Worm (Caenorhabditis elegans) whole organism, late embryonic: ENCODE data around the gene srz-12.

Experiments used
- F13H6.1 ChIP-seq: sonication (generic microtip); optimal IDR thresholded peaks from 2 replicates; lab custom pipeline; 2016; ENCODE audit warnings: missing genetic modification characterization, missing compliant biosample characterization
- nfya-1 ChIP-seq: sonication (generic microtip); optimal IDR thresholded peaks from 2 replicates; lab custom pipeline; 2017; ENCODE audit warnings: missing genetic modification characterization, mild to moderate bottlenecking, missing compliant biosample characterization, antibody characterized with exemption, moderate library complexity
- nhr-11 ChIP-seq: fragments of 150-350 bp; optimal IDR thresholded peaks from 2 replicates; lab custom pipeline; 2014; ENCODE audit warnings: missing biosample characterization, missing genetic modification characterization
- pax-1 ChIP-seq: fragments of 150-350 bp; optimal IDR thresholded peaks from 2 replicates; lab custom pipeline; 2014; ENCODE audit warnings: missing biosample characterization, missing genetic modification characterization
- pha-4 ChIP-seq: fragments of 150-350 bp; optimal IDR thresholded peaks from 2 replicates; lab custom pipeline; 2018; ENCODE audit warnings: missing biosample characterization, missing genetic modification reagents, missing genetic modification characterization
- pqm-1 ChIP-seq: sonication (generic microtip); optimal IDR thresholded peaks from 2 replicates; lab custom pipeline; 2016; ENCODE audit warnings: missing genetic modification characterization, missing compliant biosample characterization
- syd-9 ChIP-seq: sonication (generic microtip); optimal IDR thresholded peaks from 2 replicates; lab custom pipeline; 2016; ENCODE audit warnings: mild to moderate bottlenecking, missing genetic modification characterization, moderate library complexity, missing compliant biosample characterization
- tbx-7 ChIP-seq: sonication (generic microtip); optimal IDR thresholded peaks from 2 replicates; lab custom pipeline; 2016; ENCODE audit warnings: missing genotype, missing genetic modification characterization, missing compliant biosample characterization
- unc-55 ChIP-seq: sonication (generic microtip); optimal IDR thresholded peaks from 2 replicates; lab custom pipeline; 2017; ENCODE audit warnings: missing biosample characterization, missing genetic modification reagents, missing genetic modification characterization
- zip-5 ChIP-seq: sonication (generic microtip); optimal IDR thresholded peaks from 2 replicates; lab custom pipeline; 2016; ENCODE audit warnings: missing genetic modification characterization, missing compliant biosample characterization
- ztf-16 ChIP-seq: sonication (generic microtip); optimal IDR thresholded peaks from 2 replicates; lab custom pipeline; 2017; ENCODE audit warnings: missing genetic modification characterization, missing compliant biosample characterization

- TF ChIP-seq pqm-1 (tag; lab: Kevin White, UChicago), result no peak
- no peak for TF ChIP-seq unc-55 (GFP tag; lab: Kevin White, UChicago)
- no peak for TF ChIP-seq syd-9 (tag; lab: Kevin White, UChicago)
- TF ChIP-seq nfya-1 (tag; lab: Kevin White, UChicago), result no peak
- no peak for TF ChIP-seq nhr-11 (tag; lab: Kevin White, UChicago)
- TF ChIP-seq zip-5 (tag; lab: Kevin White, UChicago), result no peak
- TF ChIP-seq tbx-7 (tag; lab: Kevin White, UChicago), result no peak
- no peak for TF ChIP-seq ztf-16 (tag; lab: Kevin White, UChicago)
- no peak for TF ChIP-seq pha-4 (tag; lab: Kevin White, UChicago)
- TF ChIP-seq F13H6.1 (tag; lab: Kevin White, UChicago), result no peak
- no peak for TF ChIP-seq pax-1 (tag; lab: Kevin White, UChicago)
These were observed 9.8 kb upstream of the srz-12 start, which contains the start of gene str-56 for ce11 chrV:15872273-15872672.
